Worm (Caenorhabditis elegans) whole organism, mixed stage, embryonic: Measurements from ENCODE around the gene gar-3.

Experiments
- bed-3 ChIP-seq: fragments of 200-800 bp; sonication (Bioruptor generic); optimal IDR thresholded peaks from 3 replicates; lab custom pipeline; 2018; ENCODE audit warnings: mild to moderate bottlenecking, missing genetic modification characterization, moderate library complexity, missing compliant biosample characterization
- blmp-1 ChIP-seq: fragments of 150-350 bp; optimal IDR thresholded peaks from 2 replicates; lab custom pipeline; 2014; ENCODE audit warnings: missing biosample characterization, missing genetic modification characterization
- ceh-43 ChIP-seq: fragments of 200-800 bp; sonication (Bioruptor generic); optimal IDR thresholded peaks from 2 replicates; lab custom pipeline; 2018; ENCODE audit warnings: mild to moderate bottlenecking, missing genetic modification characterization, moderate library complexity, missing compliant biosample characterization
- ceh-83 ChIP-seq: fragments of 200-800 bp; sonication (Bioruptor generic); optimal IDR thresholded peaks from 2 replicates; lab custom pipeline; 2018; ENCODE audit warnings: mild to moderate bottlenecking, missing genetic modification characterization, missing compliant biosample characterization
- ces-1 ChIP-seq: fragments of 150-350 bp; optimal IDR thresholded peaks from 2 replicates; lab custom pipeline; 2014; ENCODE audit warnings: missing biosample characterization, missing genetic modification reagents, missing genetic modification characterization
- cnd-1 ChIP-seq: fragments of 200-800 bp; sonication (Bioruptor generic); optimal IDR thresholded peaks from 2 replicates; lab custom pipeline; 2018; ENCODE audit warnings: mild to moderate bottlenecking, missing genetic modification characterization, missing compliant biosample characterization
- drap-1 ChIP-seq: fragments of 200-800 bp; sonication (Bioruptor generic); optimal IDR thresholded peaks from 3 replicates; lab custom pipeline; 2018; ENCODE audit warnings: mild to moderate bottlenecking, missing genetic modification characterization, missing compliant biosample characterization
- elt-3 ChIP-seq: fragments of 150-350 bp; optimal IDR thresholded peaks from 2 replicates; lab custom pipeline; 2014; ENCODE audit warnings: missing biosample characterization, missing genetic modification characterization
- flh-1 ChIP-seq: fragments of 200-800 bp; sonication (Bioruptor generic); optimal IDR thresholded peaks from 2 replicates; lab custom pipeline; 2018; ENCODE audit warnings: mild to moderate bottlenecking, missing genetic modification characterization, moderate library complexity, missing compliant biosample characterization
- ham-2 ChIP-seq: fragments of 200-800 bp; sonication (Bioruptor generic); optimal IDR thresholded peaks from 2 replicates; lab custom pipeline; 2018; ENCODE audit warnings: mild to moderate bottlenecking, missing genetic modification characterization, missing compliant biosample characterization
- lin-13 ChIP-seq: fragments of 150-350 bp; optimal IDR thresholded peaks from 2 replicates; lab custom pipeline; 2014; ENCODE audit warnings: missing biosample characterization, missing genetic modification characterization
- lin-32 ChIP-seq: fragments of 200-800 bp; sonication (Bioruptor generic); optimal IDR thresholded peaks from 2 replicates; lab custom pipeline; 2018; ENCODE audit warnings: mild to moderate bottlenecking, missing genetic modification characterization, missing compliant biosample characterization
- lsy-2 ChIP-seq: fragments of 150-350 bp; optimal IDR thresholded peaks from 2 replicates; lab custom pipeline; 2014; ENCODE audit warnings: missing biosample characterization, missing genetic modification characterization
- mab-5 ChIP-seq: fragments of 150-350 bp; optimal IDR thresholded peaks from 2 replicates; lab custom pipeline; 2014; ENCODE audit warnings: missing biosample characterization, missing genetic modification characterization
- mls-2 ChIP-seq: sonication (generic microtip); optimal IDR thresholded peaks from 2 replicates; lab custom pipeline; 2016; ENCODE audit warnings: mild to moderate bottlenecking, missing genetic modification characterization, moderate library complexity, missing compliant biosample characterization
- nhr-12 ChIP-seq: fragments of 150-350 bp; optimal IDR thresholded peaks from 2 replicates; lab custom pipeline; 2014; ENCODE audit warnings: missing biosample characterization, missing genetic modification characterization
- nhr-2 ChIP-seq: fragments of 150-350 bp; optimal IDR thresholded peaks from 2 replicates; lab custom pipeline; 2014; ENCODE audit warnings: missing biosample characterization, missing genetic modification characterization
- nhr-237 ChIP-seq: fragments of 150-350 bp; optimal IDR thresholded peaks from 2 replicates; lab custom pipeline; 2014; ENCODE audit warnings: missing biosample characterization, missing genetic modification characterization
- nhr-28 ChIP-seq: fragments of 150-350 bp; optimal IDR thresholded peaks from 2 replicates; lab custom pipeline; 2014; ENCODE audit warnings: missing biosample characterization, missing genetic modification characterization
- nhr-76 ChIP-seq: sonication (generic microtip); optimal IDR thresholded peaks from 2 replicates; lab custom pipeline; 2017; ENCODE audit warnings: missing biosample characterization, missing genetic modification characterization
- sem-2 ChIP-seq: fragments of 200-800 bp; sonication (Bioruptor generic); optimal IDR thresholded peaks from 2 replicates; lab custom pipeline; 2018; ENCODE audit warnings: mild to moderate bottlenecking, missing genetic modification characterization, missing compliant biosample characterization
- snpc-4 ChIP-seq: fragments of 150-350 bp; optimal IDR thresholded peaks from 2 replicates; lab custom pipeline; 2014; ENCODE audit warnings: missing biosample characterization, missing genetic modification characterization
- sptf-1 ChIP-seq: sonication (generic microtip); optimal IDR thresholded peaks from 2 replicates; lab custom pipeline; 2017; ENCODE audit warnings: mild to moderate bottlenecking, missing genetic modification characterization, moderate library complexity, missing compliant biosample characterization
- tbx-8 ChIP-seq: fragments of 200-800 bp; sonication (Bioruptor generic); optimal IDR thresholded peaks from 2 replicates; lab custom pipeline; 2018; ENCODE audit warnings: mild to moderate bottlenecking, missing genetic modification characterization, moderate library complexity, missing compliant biosample characterization
- unc-120 ChIP-seq: sonication (generic microtip); optimal IDR thresholded peaks from 2 replicates; lab custom pipeline; 2017; ENCODE audit warnings: missing genetic modification characterization, missing compliant biosample characterization; ENCODE audit not compliant: poor library complexity, severe bottlenecking
- unc-39 ChIP-seq: fragments of 150-350 bp; optimal IDR thresholded peaks from 2 replicates; lab custom pipeline; 2014; ENCODE audit warnings: missing biosample characterization, missing genetic modification characterization
- ztf-11 ChIP-seq: fragments of 150-350 bp; optimal IDR thresholded peaks from 2 replicates; lab custom pipeline; 2014; ENCODE audit warnings: missing biosample characterization, missing genetic modification characterization

gar-3 gene

DNA sequence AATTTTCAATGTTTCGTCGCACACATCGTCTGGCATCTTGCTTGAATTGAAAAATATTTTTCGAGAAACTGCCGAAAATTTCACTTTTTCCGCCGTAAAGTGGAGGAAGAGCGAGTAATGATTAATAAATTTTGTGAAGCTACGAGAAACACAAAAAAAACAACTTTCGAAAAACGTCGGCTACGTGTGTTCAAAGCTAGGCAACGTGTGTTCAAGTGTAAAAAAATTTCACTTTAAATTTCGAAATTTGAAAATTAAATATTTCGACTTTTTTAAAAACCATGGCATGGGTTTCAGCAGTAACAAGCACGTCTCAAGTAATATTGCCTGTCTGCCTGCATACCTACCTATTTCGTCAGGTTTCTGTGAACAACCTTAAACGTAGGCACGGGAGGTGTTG, 43.2 kb downstream of the gar-3 start, which contains the start of gene tag-191:
TSS of gene tag-191 (minus strand) at position 101 of the 400 bp plus-strand sequence.
- TF ChIP-seq lin-32 (GFP tag; lab: Kevin White, UChicago) (no peak), flh-1 (GFP tag; lab: Kevin White, UChicago) (no peak), cnd-1 (tag; lab: Kevin White, UChicago) (no peak), ces-1 (GFP tag; lab: Kevin White, UChicago) (no peak), mls-2 (tag; lab: Kevin White, UChicago) (no peak), unc-39 (tag; lab: Kevin White, UChicago) (no peak), nhr-2 (tag; lab: Kevin White, UChicago) (no peak)

DNA sequence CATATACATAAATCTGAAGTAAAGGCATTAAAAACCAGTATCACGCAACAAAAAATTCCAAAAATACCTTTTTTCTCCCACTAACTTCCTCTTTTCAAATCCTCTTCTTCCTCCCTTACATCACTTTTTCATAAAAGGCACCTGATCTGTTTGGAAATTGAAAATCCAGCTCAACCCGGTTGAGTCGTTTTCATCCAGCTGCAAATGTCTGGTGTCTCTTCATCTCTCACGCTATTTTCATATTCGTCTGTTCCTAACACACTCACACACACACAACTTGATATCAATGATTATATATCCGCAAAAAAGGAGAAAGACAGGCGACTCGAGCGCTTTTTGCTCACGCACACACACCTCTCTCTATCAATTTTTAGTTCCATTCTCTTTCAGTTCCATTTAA, 47.1 kb downstream of the gar-3 start:
- TF ChIP-seq sem-2 (GFP tag; lab: Kevin White, UChicago) (no peak), tbx-8 (GFP tag; lab: Kevin White, UChicago) (no peak), lin-13 (tag; lab: Kevin White, UChicago) (no peak), lsy-2 (tag; lab: Kevin White, UChicago) (no peak), nhr-2 (tag; lab: Kevin White, UChicago) (no peak), mab-5 (tag; lab: Kevin White, UChicago) (no peak), snpc-4 (tag; lab: Kevin White, UChicago) (no peak), flh-1 (GFP tag; lab: Kevin White, UChicago) (no peak), mls-2 (tag; lab: Kevin White, UChicago) (no peak), nhr-76 (tag; lab: Kevin White, UChicago) (no peak), lin-32 (GFP tag; lab: Kevin White, UChicago) (no peak), sptf-1 (tag; lab: Kevin White, UChicago) (no peak), nhr-237 (no peak), nhr-12 (tag; lab: Kevin White, UChicago) (no peak), ces-1 (GFP tag; lab: Kevin White, UChicago) (no peak), ztf-11 (tag; lab: Kevin White, UChicago) (no peak)

DNA sequence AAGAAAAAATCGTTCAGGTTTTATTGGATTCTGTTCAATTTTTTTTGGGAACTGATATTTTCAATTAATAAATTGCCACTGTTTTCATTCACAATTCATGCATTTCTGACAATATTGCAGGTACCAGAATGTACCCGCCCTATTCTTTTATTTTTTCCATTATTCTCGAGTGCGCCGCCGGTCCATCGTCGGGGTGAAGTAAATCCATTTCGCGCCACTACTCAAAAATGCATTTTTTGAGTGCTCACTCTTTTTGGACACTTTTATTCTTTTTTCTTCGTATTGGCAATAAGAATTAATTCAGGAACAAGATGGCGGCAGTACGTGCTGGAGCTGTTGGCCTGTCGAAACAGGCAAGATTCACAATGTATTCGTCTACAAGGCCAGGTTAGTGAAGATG, 48.7 kb downstream of the gar-3 start, which contains the start of gene kcnl-4:
TSS of gene kcnl-4 (plus strand) at position 301 of the 400 bp plus-strand sequence.
- TF ChIP-seq sem-2 (GFP tag; lab: Kevin White, UChicago) (no peak), ceh-43 (GFP tag; lab: Kevin White, UChicago) (no peak), nhr-12 (tag; lab: Kevin White, UChicago) (no peak), nhr-28 (tag; lab: Kevin White, UChicago) (no peak)

DNA sequence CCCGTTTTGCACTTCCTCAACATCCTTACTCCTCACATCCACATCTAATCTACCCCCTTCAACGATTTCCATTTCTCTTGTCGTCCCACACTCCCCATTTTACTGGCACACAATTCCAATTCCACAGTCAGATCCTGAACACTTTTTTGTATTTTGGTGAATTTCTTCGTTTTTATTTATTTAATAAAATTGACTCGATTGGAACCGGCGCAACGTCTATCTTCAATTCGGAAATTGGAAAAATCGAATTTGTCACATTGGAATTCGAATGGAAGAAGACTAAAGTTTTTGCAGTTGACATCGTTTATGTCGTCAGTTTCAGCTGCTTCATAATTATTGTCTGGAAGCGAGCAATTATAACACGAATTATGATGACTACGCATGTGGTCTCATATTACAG, 52.3 kb downstream of the gar-3 start:
- TF ChIP-seq nhr-12 (tag; lab: Kevin White, UChicago) (no peak), nhr-76 (tag; lab: Kevin White, UChicago) (no peak), nhr-28 (tag; lab: Kevin White, UChicago) (no peak), ces-1 (GFP tag; lab: Kevin White, UChicago) (no peak), elt-3 (tag; lab: Kevin White, UChicago) (no peak), nhr-237 (no peak), snpc-4 (tag; lab: Kevin White, UChicago) (no peak), nhr-2 (tag; lab: Kevin White, UChicago) (no peak), flh-1 (GFP tag; lab: Kevin White, UChicago) (no peak), bed-3 (GFP tag; lab: Kevin White, UChicago) (no peak), ham-2 (GFP tag; lab: Kevin White, UChicago) (no peak), lin-32 (GFP tag; lab: Kevin White, UChicago) (no peak), tbx-8 (GFP tag; lab: Kevin White, UChicago) (no peak), lin-13 (tag; lab: Kevin White, UChicago) (no peak), drap-1 (GFP tag; lab: Kevin White, UChicago) (no peak), mls-2 (tag; lab: Kevin White, UChicago) (no peak), sem-2 (GFP tag; lab: Kevin White, UChicago) (no peak), blmp-1 (no peak)
- TF ChIP-seq, all 35 proteins: peak for 0

DNA sequence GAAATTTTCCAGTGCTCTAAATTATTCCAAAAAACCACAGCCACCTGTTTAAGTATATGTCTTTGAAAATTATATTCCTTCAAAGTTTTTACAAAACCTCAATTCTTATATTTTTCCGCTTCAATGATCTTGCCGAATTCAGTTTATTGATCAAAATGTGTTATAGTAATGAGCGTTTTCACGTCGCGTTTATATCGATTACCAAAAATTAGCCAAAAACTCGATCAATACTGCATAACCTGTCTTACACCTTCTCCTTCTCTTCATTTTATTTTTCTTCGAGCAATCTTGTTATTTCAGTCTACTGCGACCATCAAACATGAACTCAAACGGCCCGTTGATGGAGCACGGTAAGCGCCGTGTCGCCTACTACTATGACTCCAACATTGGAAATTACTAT, 54.4 kb downstream of the gar-3 start, which contains the start of gene hda-1:
TSS of gene hda-1 (plus strand) at position 301 of the 400 bp plus-strand sequence.
- TF ChIP-seq nhr-237, result no peak
- no peak for TF ChIP-seq cnd-1 (tag; lab: Kevin White, UChicago)
- TF ChIP-seq ham-2 (GFP tag; lab: Kevin White, UChicago), result no peak
- TF ChIP-seq blmp-1, result no peak
- no peak for TF ChIP-seq ces-1 (GFP tag; lab: Kevin White, UChicago)
- no peak for TF ChIP-seq ceh-83 (GFP tag; lab: Kevin White, UChicago)
- TF ChIP-seq sem-2 (GFP tag; lab: Kevin White, UChicago), result no peak
- no peak for TF ChIP-seq unc-120 (tag; lab: Kevin White, UChicago)
